Fruit fly (Drosophila melanogaster): ENCODE measurements around the gene CstF50.
A peak's percentile ranks its signal among the peaks of the same experiment; 100 is the strongest.

The CstF50 gene

DNA sequence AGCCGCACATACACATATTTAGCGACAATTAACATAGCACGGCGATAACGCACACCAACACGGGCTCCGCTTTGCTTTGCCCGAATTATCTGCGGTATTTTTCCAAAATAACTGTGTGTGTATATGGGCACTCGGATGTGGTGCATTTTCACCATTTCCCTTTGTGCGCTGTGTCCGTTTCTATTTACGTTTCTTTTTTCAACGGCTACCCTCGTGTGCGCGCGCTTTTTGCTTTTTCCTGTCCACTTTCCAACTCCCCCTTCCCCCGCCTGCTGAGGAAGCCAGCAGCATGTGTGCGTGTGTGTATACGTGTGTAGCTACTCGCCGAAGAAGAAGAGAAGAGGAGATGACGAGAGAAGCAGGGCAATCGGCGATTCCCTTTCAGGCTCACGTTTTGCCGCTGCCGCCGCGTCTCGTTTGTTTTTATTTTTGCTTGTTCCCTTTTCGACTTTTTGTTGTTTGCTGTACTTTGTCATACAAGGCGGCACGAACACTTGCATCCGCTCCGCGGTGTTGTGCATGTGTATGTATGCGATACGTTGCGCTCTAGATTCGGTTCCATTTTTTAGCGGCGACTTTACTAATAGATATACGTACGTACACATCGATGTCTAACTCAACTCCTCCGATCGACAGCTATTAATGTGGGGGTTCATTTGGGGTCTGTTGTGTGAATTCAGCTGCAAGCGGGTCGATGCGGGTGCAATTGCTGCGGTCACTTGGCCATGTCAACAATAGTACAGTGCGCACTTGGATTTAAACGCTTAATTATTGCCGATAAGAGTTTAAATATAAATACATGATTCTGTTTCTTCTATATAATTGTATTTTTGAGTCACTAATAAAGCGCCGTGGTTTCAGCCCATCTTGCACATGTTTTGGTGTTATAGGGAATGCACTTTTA, 11.6 kb upstream of the CstF50 start (continued):
- TF ChIP-seq CG6163 (GFP tag; IDR thresholded peaks at IDR 0.05) (no peak), Sox102F (GFP tag; optimal IDR thresholded peaks at IDR 0.05) (no peak), CG7368 (GFP tag; optimal IDR thresholded peaks at IDR 0.05) (no peak), svp (GFP tag) (peak; percentile 63), Sox15 (GFP tag; optimal IDR thresholded peaks at IDR 0.05) (no peak), Ets21C (GFP tag; optimal IDR thresholded peaks at IDR 0.05) (no peak), Eip93F (GFP tag; optimal IDR thresholded peaks at IDR 0.05) (no peak), CG8119 (GFP tag; IDR thresholded peaks at IDR 0.05) (no peak), Eip75B (GFP tag; optimal IDR thresholded peaks at IDR 0.05) (peak; percentile 51), acj6 (GFP tag; optimal IDR thresholded peaks at IDR 0.05) (no peak)

DNA sequence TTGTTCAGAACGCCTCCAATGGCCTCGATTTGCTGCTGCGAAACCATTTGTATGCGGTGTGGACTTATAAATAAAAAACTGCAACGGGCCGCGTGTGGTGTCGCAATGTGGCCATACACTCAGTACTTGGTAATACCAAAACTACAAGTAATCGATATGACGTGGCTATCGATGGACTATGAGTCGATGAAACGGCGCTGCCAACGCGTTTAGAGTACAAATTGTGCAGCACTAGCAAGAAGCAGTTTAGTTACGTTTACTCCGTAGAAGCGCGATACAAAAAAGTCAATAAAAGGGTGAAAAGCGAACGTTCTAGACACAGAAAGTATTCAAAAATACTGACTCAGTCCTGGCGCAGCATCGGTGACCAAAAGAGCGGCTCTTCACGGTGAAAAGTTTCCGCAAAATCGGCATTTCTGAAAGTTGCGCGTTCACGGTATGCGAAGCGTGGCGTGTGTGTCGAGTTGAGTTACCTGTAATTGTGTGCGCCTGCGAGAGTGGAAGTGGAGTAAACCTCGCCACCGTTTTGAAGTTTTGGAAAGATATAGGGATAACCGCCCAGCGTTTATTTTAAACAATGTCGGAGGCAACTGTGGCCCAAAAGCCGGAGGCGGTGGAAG, 10.8 kb upstream of the CstF50 start, which contains the start of the genes nero and CG1910:
TSS of gene nero (minus strand) at position 130 of the 620 bp plus-strand sequence.
TSS of gene CG1910 (plus strand) at position 215 of the 620 bp plus-strand sequence.
- peak; percentile 50 for TF ChIP-seq CG1621 (tag; optimal IDR thresholded peaks at IDR 0.05)
- no peak for TF ChIP-seq CG34406 (GFP tag; optimal IDR thresholded peaks at IDR 0.05)
- peak; percentile 33 for TF ChIP-seq esn (GFP tag; optimal IDR thresholded peaks at IDR 0.05)
- TF ChIP-seq CG3032 (tag; optimal IDR thresholded peaks at IDR 0.05), result peak; percentile 11

dm6 chr3R:31745629-31746081, 8.9 kb upstream of the CstF50 start, which contains the start of gene awd:
awd (minus strand) TSS chr3R:31746077.
- no peak for TF ChIP-seq fkh (GFP tag; optimal IDR thresholded peaks at IDR 0.05)
- peak; percentile 44 for TF ChIP-seq CG1621 (tag; optimal IDR thresholded peaks at IDR 0.05)
- TF ChIP-seq CG16779 (tag; optimal IDR thresholded peaks at IDR 0.05), result peak; percentile 28
- TF ChIP-seq eg (GFP tag; IDR thresholded peaks at IDR 0.05), result no peak
- TF ChIP-seq CG6163 (GFP tag; IDR thresholded peaks at IDR 0.05), result peak; percentile 14; the same call in 1 of the 3 replicates
- TF ChIP-seq fd59A (GFP tag; optimal IDR thresholded peaks at IDR 0.05), result no peak
- no peak for TF ChIP-seq fd85E (GFP tag; optimal IDR thresholded peaks at IDR 0.05)
- peak; percentile 1 for TF ChIP-seq CG3919 (GFP tag; optimal IDR thresholded peaks at IDR 0.05)
- no peak for TF ChIP-seq lz (GFP tag; optimal IDR thresholded peaks at IDR 0.05)
- peak; percentile 9 for TF ChIP-seq CG3032 (tag; optimal IDR thresholded peaks at IDR 0.05)
- no peak for TF ChIP-seq Ets96B (tag; optimal IDR thresholded peaks at IDR 0.05)
- no peak for TF ChIP-seq Ets21C (GFP tag; optimal IDR thresholded peaks at IDR 0.05)
- no peak for TF ChIP-seq CG31627 (GFP tag; optimal IDR thresholded peaks at IDR 0.05)
- no peak for TF ChIP-seq CG10631 (GFP tag; optimal IDR thresholded peaks at IDR 0.05)
- no peak for TF ChIP-seq Eip93F (GFP tag; optimal IDR thresholded peaks at IDR 0.05)
- no peak for TF ChIP-seq acj6 (GFP tag; optimal IDR thresholded peaks at IDR 0.05)
- TF ChIP-seq vri (GFP tag; optimal IDR thresholded peaks at IDR 0.05), result no peak
- TF ChIP-seq svp (GFP tag), result peak; percentile 86
- peak; percentile 7 for TF ChIP-seq net (GFP tag; optimal IDR thresholded peaks at IDR 0.05)
- TF ChIP-seq cyc (GFP tag; optimal IDR thresholded peaks at IDR 0.05), result no peak
- no peak for TF ChIP-seq Hr39 (GFP tag; optimal IDR thresholded peaks at IDR 0.05)
- no peak for TF ChIP-seq Sox102F (GFP tag; optimal IDR thresholded peaks at IDR 0.05)
- no peak for TF ChIP-seq CG6276 (GFP tag; optimal IDR thresholded peaks at IDR 0.05)
- TF ChIP-seq Blimp-1 (GFP tag; optimal IDR thresholded peaks at IDR 0.05), result no peak
- TF ChIP-seq CG11902 (GFP tag; optimal IDR thresholded peaks at IDR 0.05), result no peak
- peak; percentile 15 for TF ChIP-seq CG9139 (GFP tag; optimal IDR thresholded peaks at IDR 0.05)
- TF ChIP-seq topi (GFP tag; optimal IDR thresholded peaks at IDR 0.05), result peak; percentile 35
- TF ChIP-seq Hr4 (GFP tag; optimal IDR thresholded peaks at IDR 0.05), result no peak
- TF ChIP-seq OdsH (GFP tag; optimal IDR thresholded peaks at IDR 0.05), result no peak
- TF ChIP-seq CG6854 (GFP tag; optimal IDR thresholded peaks at IDR 0.05), result peak; percentile 45
- TF ChIP-seq salr (GFP tag; optimal IDR thresholded peaks at IDR 0.05), result no peak
- no peak for TF ChIP-seq Sox15 (GFP tag; optimal IDR thresholded peaks at IDR 0.05)
- no peak for TF ChIP-seq CG11762 (GFP tag; optimal IDR thresholded peaks at IDR 0.05; ENCODE audit: insufficient read depth)
- no peak for TF ChIP-seq CG10669 (GFP tag; optimal IDR thresholded peaks at IDR 0.05)
- TF ChIP-seq Eip75B (GFP tag; optimal IDR thresholded peaks at IDR 0.05), result peak; percentile 51
- no peak for TF ChIP-seq CG34406 (GFP tag; optimal IDR thresholded peaks at IDR 0.05)
- no peak for TF ChIP-seq dac (GFP tag; optimal IDR thresholded peaks at IDR 0.05)
- no peak for TF ChIP-seq CG11294 (GFP tag; IDR thresholded peaks at IDR 0.05)
- TF ChIP-seq Eip78C (GFP tag), result peak; percentile 70
- TF ChIP-seq Smox (GFP tag; optimal IDR thresholded peaks at IDR 0.05), result no peak
- no peak for TF ChIP-seq pdm3 (GFP tag; optimal IDR thresholded peaks at IDR 0.05)

Data from whole organism, prepupa.